Fruit fly (Drosophila melanogaster) whole organism, prepupa: Measurements from ENCODE around the gene CYLD.

Experiments
- CG11902 ChIP-seq: fragments of 200-800 bp; sonication (Bioruptor generic); optimal IDR thresholded peaks from 3 replicates; lab custom pipeline; 2016; ENCODE audit warnings: missing biosample characterization, missing genetic modification characterization
- achi ChIP-seq: fragments of 200-800 bp; sonication (Bioruptor generic); optimal IDR thresholded peaks from 3 replicates; lab custom pipeline; 2016; ENCODE audit warnings: missing biosample characterization, missing genetic modification characterization

DNA sequence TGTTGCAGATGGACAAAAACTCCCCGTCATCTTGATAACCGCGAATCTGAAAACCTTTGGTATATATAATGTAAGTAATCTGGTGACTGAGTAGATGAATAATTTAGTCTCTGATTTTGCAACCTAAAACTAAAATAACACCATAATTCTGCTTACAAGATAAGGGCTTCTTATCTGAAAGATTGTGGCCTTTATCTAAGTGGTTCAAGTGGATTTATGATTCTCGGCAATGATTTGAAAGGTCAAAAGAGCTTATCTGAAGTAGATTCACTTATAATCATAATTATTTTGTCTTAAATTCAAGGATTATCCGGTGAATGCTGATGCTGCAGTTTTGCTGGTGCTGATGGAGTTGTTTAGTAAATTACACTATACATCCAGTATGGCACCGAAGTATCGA lies 16.2 kb upstream of the CYLD start:
- TF ChIP-seq achi (GFP tag; lab: Kevin White, UChicago), result no peak
- TF ChIP-seq CG11902 (GFP tag; lab: Kevin White, UChicago), result no peak
